Worm (Caenorhabditis elegans): Measurements from ENCODE around the gene F38B2.3.

DNA sequence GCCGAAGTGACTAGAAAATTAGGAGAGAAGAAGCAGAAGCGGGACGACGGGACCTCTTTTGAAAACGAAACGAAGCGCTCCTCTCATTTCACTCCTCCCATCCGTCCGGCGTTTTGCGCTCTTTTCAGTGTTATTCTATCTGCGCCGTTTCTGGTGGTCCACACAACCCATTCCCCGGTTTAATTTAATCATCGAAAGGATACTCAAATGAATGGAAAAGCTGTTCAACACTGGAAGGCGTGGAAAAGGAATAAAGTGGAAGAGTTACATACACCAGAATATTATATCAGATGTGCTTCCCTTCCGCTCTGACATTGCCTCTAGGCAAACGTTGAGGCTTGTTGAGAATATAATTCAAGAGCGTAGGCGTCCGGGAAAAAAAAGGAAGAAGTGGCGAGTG lies 41.1 kb downstream of the F38B2.3 start:
- no peak for TF ChIP-seq fkh-6 (tag; optimal IDR thresholded peaks at IDR 0.05)
- no peak for TF ChIP-seq nhr-11 (tag; optimal IDR thresholded peaks at IDR 0.05)
- TF ChIP-seq F13H6.1 (tag; optimal IDR thresholded peaks at IDR 0.05), result no peak
- TF ChIP-seq ceh-18 (tag; optimal IDR thresholded peaks at IDR 0.05), result no peak
- no peak for TF ChIP-seq unc-86 (tag; optimal IDR thresholded peaks at IDR 0.05)
- no peak for TF ChIP-seq sdc-2 (tag; optimal IDR thresholded peaks at IDR 0.05)

Data from whole organism, late embryonic.